Worm (Caenorhabditis elegans) whole organism, young adult: Measurements from ENCODE around the gene F57A10.4.

ENCODE experiments used
- B0019.2 ChIP-seq: fragments of 200-800 bp; sonication (Bioruptor generic); conservative IDR thresholded peaks from 2 replicates; pipeline ENCODE4 v1.3.6; 2022; ENCODE audit warnings: missing genetic modification reagents, missing genetic modification characterization, missing compliant biosample characterization
- B0035.1 ChIP-seq: sonication (generic microtip); optimal IDR thresholded peaks from 2 replicates; lab custom pipeline; 2016; ENCODE audit warnings: missing genetic modification characterization, mild to moderate bottlenecking, missing compliant biosample characterization, missing genotype, missing genetic modification reagents
- B0261.1 ChIP-seq: sonication (generic microtip); optimal IDR thresholded peaks from 2 replicates; lab custom pipeline; 2016; ENCODE audit warnings: mild to moderate bottlenecking, missing genetic modification characterization, moderate library complexity, missing compliant biosample characterization
- C06A6.2 ChIP-seq: fragments of 200-800 bp; sonication (Bioruptor generic); conservative IDR thresholded peaks from 2 replicates; pipeline ENCODE4 v1.3.6; 2022; ENCODE audit warnings: missing genetic modification characterization, missing compliant biosample characterization
- D2030.7 ChIP-seq: fragments of 200-800 bp; sonication (Bioruptor generic); IDR thresholded peaks from 2 replicates; pipeline ENCODE4 v1.3.6; 2022; ENCODE audit warnings: missing genetic modification reagents, missing genetic modification characterization, missing compliant biosample characterization
- F10E7.11 ChIP-seq: sonication (generic microtip); optimal IDR thresholded peaks from 2 replicates; lab custom pipeline; 2017; ENCODE audit warnings: mild to moderate bottlenecking, missing genetic modification characterization, moderate library complexity, missing compliant biosample characterization
- F39B2.1 ChIP-seq: fragments of 200-800 bp; sonication (Bioruptor generic); IDR thresholded peaks from 2 replicates; pipeline ENCODE4 v1.3.6; 2022; ENCODE audit warnings: missing genetic modification reagents, missing genetic modification characterization, missing compliant biosample characterization
- F55B11.4 ChIP-seq: sonication (generic microtip); optimal IDR thresholded peaks from 2 replicates; lab custom pipeline; 2016; ENCODE audit warnings: missing compliant biosample characterization, missing genetic modification characterization, borderline replicate concordance; ENCODE audit not compliant: insufficient read depth
- K11D2.4 ChIP-seq: fragments of 200-800 bp; sonication (Bioruptor generic); IDR thresholded peaks from 2 replicates; pipeline ENCODE4 v1.3.6; 2022; ENCODE audit warnings: missing genetic modification reagents, missing genetic modification characterization, missing compliant biosample characterization
- T07F8.4 ChIP-seq: sonication (generic microtip); optimal IDR thresholded peaks from 2 replicates; lab custom pipeline; 2016; ENCODE audit warnings: mild to moderate bottlenecking, missing genetic modification characterization, moderate library complexity, missing compliant biosample characterization
- Y53F4B.3 ChIP-seq: fragments of 200-800 bp; sonication (Bioruptor generic); IDR thresholded peaks from 2 replicates; pipeline ENCODE4 v1.3.6; 2022; ENCODE audit warnings: missing genetic modification reagents, missing genetic modification characterization, missing compliant biosample characterization
- aptf-2 ChIP-seq: fragments of 200-800 bp; sonication (Bioruptor generic); conservative IDR thresholded peaks from 2 replicates; pipeline ENCODE4 v1.3.6; 2022; ENCODE audit warnings: missing genetic modification reagents, missing genetic modification characterization, missing compliant biosample characterization
- attf-3 ChIP-seq: fragments of 200-800 bp; sonication (Bioruptor generic); conservative IDR thresholded peaks from 2 replicates; pipeline ENCODE4 v1.3.6; 2022; ENCODE audit warnings: missing genetic modification reagents, missing genetic modification characterization, missing compliant biosample characterization
- attf-5 ChIP-seq: fragments of 200-800 bp; sonication (Bioruptor generic); optimal IDR thresholded peaks from 2 replicates; lab custom pipeline; 2018; ENCODE audit warnings: mild to moderate bottlenecking, missing genetic modification characterization, missing compliant biosample characterization
- bed-1 ChIP-seq: fragments of 200-800 bp; sonication (Bioruptor generic); IDR thresholded peaks from 2 replicates; pipeline ENCODE4 v1.3.6; 2022; ENCODE audit warnings: missing genetic modification reagents, missing genetic modification characterization, missing compliant biosample characterization
- ceh-100 ChIP-seq: fragments of 200-800 bp; sonication (Bioruptor generic); IDR thresholded peaks from 2 replicates; pipeline ENCODE4 v1.3.6; 2022; ENCODE audit warnings: missing genetic modification reagents, missing genetic modification characterization, missing compliant biosample characterization
- egrh-3 ChIP-seq: fragments of 200-800 bp; sonication (Bioruptor generic); IDR thresholded peaks from 2 replicates; pipeline ENCODE4 v1.3.6; 2022; ENCODE audit warnings: missing genetic modification reagents, missing genetic modification characterization, missing compliant biosample characterization
- hlh-12 ChIP-seq: sonication (generic microtip); optimal IDR thresholded peaks from 2 replicates; lab custom pipeline; 2016; ENCODE audit warnings: missing genetic modification characterization, missing compliant biosample characterization
- hmg-20 ChIP-seq: fragments of 200-800 bp; sonication (Bioruptor generic); IDR thresholded peaks from 2 replicates; pipeline ENCODE4 v1.3.6; 2022; ENCODE audit warnings: missing genetic modification reagents, missing genetic modification characterization, missing compliant biosample characterization
- hrde-1 ChIP-seq: sonication (generic microtip); optimal IDR thresholded peaks from 2 replicates; lab custom pipeline; 2016; ENCODE audit warnings: missing genetic modification characterization, mild to moderate bottlenecking, missing compliant biosample characterization, moderate library complexity, missing genotype, missing genetic modification reagents, borderline replicate concordance
- madf-6 ChIP-seq: fragments of 200-800 bp; sonication (Bioruptor generic); IDR thresholded peaks from 2 replicates; pipeline ENCODE4 v1.3.6; 2022; ENCODE audit warnings: missing genetic modification reagents, missing genetic modification characterization, missing compliant biosample characterization
- madf-8 ChIP-seq: fragments of 200-800 bp; sonication (Bioruptor generic); conservative IDR thresholded peaks from 2 replicates; pipeline ENCODE4 v1.3.6; 2022; ENCODE audit warnings: missing genetic modification reagents, missing genetic modification characterization, missing compliant biosample characterization
- nfya-2 ChIP-seq: fragments of 200-800 bp; sonication (Bioruptor generic); IDR thresholded peaks from 2 replicates; pipeline ENCODE4 v1.3.6; 2022; ENCODE audit warnings: missing genetic modification reagents, missing genetic modification characterization, missing compliant biosample characterization
- nhr-80 ChIP-seq: sonication (generic microtip); optimal IDR thresholded peaks from 2 replicates; lab custom pipeline; 2016; ENCODE audit warnings: missing genetic modification characterization, missing compliant biosample characterization
- pha-4 ChIP-seq: fragments of 150-350 bp; sonication (generic microtip); optimal IDR thresholded peaks from 2 replicates; lab custom pipeline; 2014; ENCODE audit warnings: missing biosample characterization, missing genetic modification reagents, missing genetic modification characterization
- rcor-1 ChIP-seq: fragments of 200-800 bp; sonication (Bioruptor generic); IDR thresholded peaks from 2 replicates; pipeline ENCODE4 v1.3.6; 2022; ENCODE audit warnings: missing genetic modification reagents, missing genetic modification characterization, missing compliant biosample characterization
- repo-1 ChIP-seq: sonication (generic microtip); optimal IDR thresholded peaks from 2 replicates; lab custom pipeline; 2017; ENCODE audit warnings: mild to moderate bottlenecking, missing genetic modification characterization, missing compliant biosample characterization
- sdz-38 ChIP-seq: sonication (generic microtip); optimal IDR thresholded peaks from 2 replicates; lab custom pipeline; 2016; ENCODE audit warnings: missing genotype, missing genetic modification characterization, missing compliant biosample characterization
- sea-2 ChIP-seq: fragments of 200-800 bp; sonication (Bioruptor generic); IDR thresholded peaks from 2 replicates; pipeline ENCODE4 v1.3.6; 2022; ENCODE audit warnings: missing genetic modification characterization, missing compliant biosample characterization
- snpc-1.3 ChIP-seq: sonication (generic microtip); optimal IDR thresholded peaks from 2 replicates; lab custom pipeline; 2017; ENCODE audit warnings: missing genetic modification characterization, mild to moderate bottlenecking, missing compliant biosample characterization, antibody characterized with exemption, moderate library complexity, missing genotype, missing genetic modification reagents; ENCODE audit not compliant: insufficient read depth
- sptf-2 ChIP-seq: fragments of 200-800 bp; sonication (Bioruptor generic); optimal IDR thresholded peaks from 2 replicates; lab custom pipeline; 2018; ENCODE audit warnings: mild to moderate bottlenecking, missing genetic modification characterization, missing compliant biosample characterization
- ztf-22 ChIP-seq: fragments of 200-800 bp; sonication (Bioruptor generic); optimal IDR thresholded peaks from 2 replicates; lab custom pipeline; 2018; ENCODE audit warnings: mild to moderate bottlenecking, missing genetic modification characterization, moderate library complexity, missing compliant biosample characterization
- ztf-26 ChIP-seq: sonication (generic microtip); optimal IDR thresholded peaks from 2 replicates; lab custom pipeline; 2017; ENCODE audit warnings: missing genetic modification characterization, missing compliant biosample characterization

The F57A10.4 gene

ce11 chrV:15776651-15777050, 7.4 kb downstream of the F57A10.4 start, which contains the start of gene nhr-283:
Gene nhr-283, minus strand, starts transcription at chrV:15776751.
- TF ChIP-seq attf-3 (GFP tag; lab: Robert Waterston, UW) = no peak
- TF ChIP-seq sdz-38 (tag; lab: Kevin White, UChicago) = no peak
- TF ChIP-seq egrh-3 = no peak

DNA sequence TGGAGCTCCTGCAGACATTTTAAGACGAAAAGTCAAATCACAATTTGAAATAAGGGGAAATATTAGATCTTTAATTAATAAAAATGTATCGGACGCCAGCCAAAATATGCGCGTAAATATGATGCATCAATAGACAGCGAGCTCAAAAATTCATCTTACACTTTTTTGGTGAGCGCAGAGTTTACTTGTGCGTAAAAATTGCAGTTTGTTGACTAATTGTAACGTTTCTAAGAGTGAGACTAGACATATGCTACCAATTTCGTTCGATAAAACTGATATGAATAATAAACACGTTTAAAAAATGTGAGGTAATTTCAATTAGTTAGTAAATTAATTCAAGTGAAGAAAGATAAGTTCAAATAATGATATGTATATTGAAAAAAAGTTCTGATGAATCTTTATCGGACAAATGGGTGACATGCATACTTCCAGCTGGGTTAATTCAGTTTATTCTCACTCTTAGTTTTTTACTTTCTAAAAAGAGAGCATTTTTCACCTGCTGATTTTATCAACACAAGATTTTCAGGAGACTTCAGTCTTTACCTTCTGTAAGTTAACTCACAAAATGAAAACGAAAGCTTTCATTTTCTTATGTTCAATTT, 10.0 kb downstream of the F57A10.4 start, which contains the start of the genes nhr-285 and irld-52:
TSS of gene nhr-285 (minus strand) at position 101 of the 602 bp plus-strand sequence.
TSS of gene irld-52 (plus strand) at position 552 of the 602 bp plus-strand sequence.
- no peak for TF ChIP-seq ztf-26
- no peak for TF ChIP-seq Y53F4B.3 (GFP tag; lab: Robert Waterston, UW)
- TF ChIP-seq F39B2.1 (GFP tag; lab: Robert Waterston, UW) = no peak
- no peak for TF ChIP-seq snpc-1.3 (tag; lab: Kevin White, UChicago)
- TF ChIP-seq ztf-22 = no peak
- no peak for TF ChIP-seq attf-5 (GFP tag; lab: Kevin White, UChicago)
- TF ChIP-seq K11D2.4 (GFP tag; lab: Robert Waterston, UW) = no peak
- TF ChIP-seq F10E7.11 = no peak
- no peak for TF ChIP-seq D2030.7

DNA sequence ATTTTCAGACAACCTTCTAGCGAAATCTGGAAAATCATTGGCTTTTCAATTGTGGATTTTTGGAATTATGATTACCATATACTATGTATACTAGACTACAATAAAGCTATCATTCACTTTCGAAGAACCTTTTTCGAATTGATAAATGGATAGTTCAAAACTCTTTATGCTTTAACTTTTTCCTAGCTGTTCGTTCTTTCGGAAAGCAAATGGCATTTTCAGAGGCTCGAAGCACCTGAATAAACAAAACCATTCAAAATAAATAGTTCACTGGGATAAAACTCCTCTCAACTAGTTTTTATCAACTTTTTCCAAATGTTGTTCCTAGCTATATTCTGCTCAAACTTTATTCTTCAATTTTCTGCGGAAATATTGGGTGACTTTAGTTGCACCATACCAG, 11.8 kb downstream of the F57A10.4 start, which contains the start of gene T26E4.2:
TSS of gene T26E4.2 (plus strand) at position 301 of the 400 bp plus-strand sequence.
- TF ChIP-seq madf-8 (GFP tag; lab: Robert Waterston, UW) (no peak), hrde-1 (tag; lab: Kevin White, UChicago) (no peak), rcor-1 (GFP tag; lab: Robert Waterston, UW) (no peak), C06A6.2 (GFP tag; lab: Robert Waterston, UW) (no peak), pha-4 (tag; lab: Kevin White, UChicago) (no peak), K11D2.4 (GFP tag; lab: Robert Waterston, UW) (no peak), nhr-80 (tag; lab: Kevin White, UChicago) (no peak), T07F8.4 (tag; lab: Kevin White, UChicago) (no peak), sea-2 (GFP tag; lab: Robert Waterston, UW) (no peak), repo-1 (tag; lab: Kevin White, UChicago) (no peak), sptf-2 (GFP tag; lab: Kevin White, UChicago) (no peak), snpc-1.3 (tag; lab: Kevin White, UChicago) (no peak), B0035.1 (tag; lab: Kevin White, UChicago) (no peak), B0019.2 (GFP tag; lab: Robert Waterston, UW) (no peak), hlh-12 (tag; lab: Kevin White, UChicago) (no peak), F55B11.4 (tag; lab: Kevin White, UChicago) (no peak), nfya-2 (GFP tag; lab: Robert Waterston, UW) (no peak), B0261.1 (tag; lab: Kevin White, UChicago) (no peak), ceh-100 (GFP tag; lab: Robert Waterston, UW) (no peak)

ce11 chrV:15782494-15782893, 13.3 kb downstream of the F57A10.4 start, which contains the start of gene T26E4.3:
Gene T26E4.3, plus strand, starts transcription at chrV:15782794.
- no peak for TF ChIP-seq madf-6 (GFP tag; lab: Robert Waterston, UW)
- no peak for TF ChIP-seq hmg-20
- TF ChIP-seq aptf-2 (GFP tag; lab: Robert Waterston, UW) = no peak
- no peak for TF ChIP-seq bed-1
